Worm (Caenorhabditis elegans): ENCODE data around the gene fbxa-24.
"Not testable (repeated sequence)": the region's sequence is repeated elsewhere in the genome, so short reads cannot be mapped to it uniquely, and the experiment has no call there.

Gene fbxa-24

DNA sequence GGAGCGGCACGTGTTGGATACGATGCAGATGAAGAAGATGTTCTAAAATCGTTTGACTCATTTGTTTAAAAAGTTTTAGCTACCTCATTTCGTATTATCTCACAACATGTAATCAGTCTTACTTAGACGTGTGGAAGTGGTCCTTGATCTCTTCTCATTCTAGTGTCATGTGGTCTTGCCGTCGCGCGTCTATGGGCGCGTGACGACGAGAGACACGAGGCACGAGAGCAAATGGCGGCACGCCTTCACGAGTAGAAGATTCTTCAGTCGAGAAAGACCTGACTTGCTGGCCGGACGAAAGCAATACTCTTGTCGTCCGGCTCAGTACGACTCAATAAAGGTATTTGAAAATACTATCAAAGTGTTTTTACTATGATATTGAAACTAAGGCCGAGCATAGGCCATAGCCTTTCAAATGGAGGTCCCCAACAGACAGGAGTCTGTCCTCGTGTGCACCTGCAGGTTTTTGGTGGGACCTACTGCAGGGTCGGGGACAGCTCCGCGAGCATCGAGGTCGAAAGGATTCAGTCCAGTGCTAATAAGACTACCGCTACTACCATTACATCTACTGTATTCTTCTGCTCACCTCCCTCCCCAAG, at the start of gene fbxa-24:
fbxa-24 (plus strand) TSS at position 276 of the 599 bp plus-strand sequence.
- TF ChIP-seq lin-13 (tag; optimal IDR thresholded peaks at IDR 0.05); unc-62 (GFP tag; optimal IDR thresholded peaks at IDR 0.05); ces-1 (GFP tag; optimal IDR thresholded peaks at IDR 0.05): not testable (repeated sequence)

- TF ChIP-seq nhr-76 (tag; optimal IDR thresholded peaks at IDR 0.05): no peak
- no peak for TF ChIP-seq cnd-1 (tag; optimal IDR thresholded peaks at IDR 0.05)
- no peak for TF ChIP-seq nhr-2 (tag; optimal IDR thresholded peaks at IDR 0.05)
- TF ChIP-seq drap-1 (GFP tag; optimal IDR thresholded peaks at IDR 0.05): no peak
- no peak for TF ChIP-seq pha-4 (tag; optimal IDR thresholded peaks at IDR 0.05)
- no peak for TF ChIP-seq unc-62 (GFP tag; optimal IDR thresholded peaks at IDR 0.05)
- no peak for TF ChIP-seq flh-1 (GFP tag; optimal IDR thresholded peaks at IDR 0.05)
- TF ChIP-seq zip-8 (tag; optimal IDR thresholded peaks at IDR 0.05): no peak
- TF ChIP-seq unc-39 (tag; optimal IDR thresholded peaks at IDR 0.05): no peak
- TF ChIP-seq elt-1 (tag; optimal IDR thresholded peaks at IDR 0.05; ENCODE audit: borderline replicate concordance, insufficient read depth): no peak
- TF ChIP-seq ztf-11 (tag; optimal IDR thresholded peaks at IDR 0.05): no peak
- TF ChIP-seq ces-1 (GFP tag; optimal IDR thresholded peaks at IDR 0.05): no peak
- TF ChIP-seq mls-2 (tag; optimal IDR thresholded peaks at IDR 0.05): no peak
- TF ChIP-seq unc-120 (tag; optimal IDR thresholded peaks at IDR 0.05; ENCODE audit: poor library complexity, severe bottlenecking): no peak
- no peak for TF ChIP-seq mep-1 (tag; optimal IDR thresholded peaks at IDR 0.05)
- TF ChIP-seq nhr-237 (tag; optimal IDR thresholded peaks at IDR 0.05): no peak
- TF ChIP-seq hlh-1 (tag; optimal IDR thresholded peaks at IDR 0.05): no peak
These were observed 44.7 kb upstream of the fbxa-24 start for ce11 chrII:3771640-3772039.

ce11 chrII:3773130-3773529, 43.2 kb upstream of the fbxa-24 start, which contains the start of gene T24E12.10:
T24E12.10 (minus strand) TSS chrII:3773230.
- no peak for TF ChIP-seq drap-1 (GFP tag; optimal IDR thresholded peaks at IDR 0.05)
- no peak for TF ChIP-seq elt-1 (tag; optimal IDR thresholded peaks at IDR 0.05; ENCODE audit: borderline replicate concordance, insufficient read depth)
- no peak for TF ChIP-seq cnd-1 (tag; optimal IDR thresholded peaks at IDR 0.05)
- TF ChIP-seq mab-5 (tag; optimal IDR thresholded peaks at IDR 0.05): no peak
- no peak for TF ChIP-seq nhr-76 (tag; optimal IDR thresholded peaks at IDR 0.05)
- no peak for TF ChIP-seq nhr-12 (tag; optimal IDR thresholded peaks at IDR 0.05)
- TF ChIP-seq sptf-1 (tag; optimal IDR thresholded peaks at IDR 0.05): no peak
- TF ChIP-seq elt-3 (tag; optimal IDR thresholded peaks at IDR 0.05): no peak
- TF ChIP-seq pha-4 (tag; optimal IDR thresholded peaks at IDR 0.05): no peak
- TF ChIP-seq ztf-11 (tag; optimal IDR thresholded peaks at IDR 0.05): no peak
- TF ChIP-seq nhr-2 (tag; optimal IDR thresholded peaks at IDR 0.05): no peak
- TF ChIP-seq bed-3 (GFP tag; optimal IDR thresholded peaks at IDR 0.05): no peak
- no peak for TF ChIP-seq lin-13 (tag; optimal IDR thresholded peaks at IDR 0.05)
- TF ChIP-seq M03D4.4 (tag; optimal IDR thresholded peaks at IDR 0.05): no peak
- no peak for TF ChIP-seq unc-120 (tag; optimal IDR thresholded peaks at IDR 0.05; ENCODE audit: poor library complexity, severe bottlenecking)
- no peak for TF ChIP-seq ceh-39 (tag; optimal IDR thresholded peaks at IDR 0.05)
- no peak for TF ChIP-seq lin-32 (GFP tag; optimal IDR thresholded peaks at IDR 0.05)
- no peak for TF ChIP-seq nhr-28 (tag; optimal IDR thresholded peaks at IDR 0.05)
- no peak for TF ChIP-seq ham-2 (GFP tag; optimal IDR thresholded peaks at IDR 0.05)

DNA sequence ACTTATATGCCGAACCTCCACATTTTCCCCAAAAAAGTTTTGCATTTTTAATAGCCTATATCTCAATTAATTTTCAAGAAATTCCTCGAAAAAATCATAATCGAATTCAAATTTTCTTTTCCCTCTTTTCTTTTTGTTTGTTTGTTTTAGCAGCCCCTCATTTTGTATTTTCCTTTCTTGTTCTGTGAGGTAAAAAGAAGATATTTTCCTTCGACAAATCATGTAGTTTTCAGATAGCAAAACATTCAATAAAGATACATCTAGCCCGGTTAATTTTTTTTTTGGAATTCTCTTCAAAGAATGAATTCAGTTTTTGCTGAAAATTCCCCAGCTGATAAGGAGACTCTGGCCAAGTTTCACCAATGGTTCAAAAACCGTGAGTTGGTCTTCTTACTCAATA, 40.6 kb upstream of the fbxa-24 start, which contains the start of gene T24E12.3:
T24E12.3 (plus strand) TSS at position 301 of the 400 bp plus-strand sequence.
- TF ChIP-seq M03D4.4 (tag; optimal IDR thresholded peaks at IDR 0.05) (no peak), mls-2 (tag; optimal IDR thresholded peaks at IDR 0.05) (no peak), drap-1 (GFP tag; optimal IDR thresholded peaks at IDR 0.05) (no peak), unc-39 (tag; optimal IDR thresholded peaks at IDR 0.05) (no peak), zip-8 (tag; optimal IDR thresholded peaks at IDR 0.05) (no peak), ceh-39 (tag; optimal IDR thresholded peaks at IDR 0.05) (no peak), snpc-4 (tag; optimal IDR thresholded peaks at IDR 0.05) (no peak), nhr-76 (tag; optimal IDR thresholded peaks at IDR 0.05) (no peak), ceh-83 (GFP tag; optimal IDR thresholded peaks at IDR 0.05) (no peak)

DNA sequence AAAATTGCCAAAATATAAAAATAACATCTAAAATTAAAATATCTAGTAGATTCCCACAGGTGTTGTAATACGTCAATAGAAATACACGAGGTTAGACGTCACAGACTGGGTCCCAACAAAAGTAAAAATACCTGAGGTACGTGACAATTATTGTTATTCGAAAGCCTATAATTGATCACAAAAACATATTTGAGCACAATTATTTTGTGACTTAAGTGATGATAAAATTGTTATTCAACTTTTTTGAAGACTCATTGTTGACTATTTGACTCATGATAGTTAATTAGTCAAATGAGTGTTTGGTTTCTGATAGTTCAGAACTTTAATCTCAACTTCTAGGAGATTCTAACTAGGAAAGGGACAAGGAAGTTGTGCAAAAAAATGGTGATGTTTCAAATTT, 38.5 kb upstream of the fbxa-24 start:
- TF ChIP-seq nhr-28 (tag; optimal IDR thresholded peaks at IDR 0.05) (no peak), M03D4.4 (tag; optimal IDR thresholded peaks at IDR 0.05) (no peak), nhr-237 (tag; optimal IDR thresholded peaks at IDR 0.05) (no peak), mab-5 (tag; optimal IDR thresholded peaks at IDR 0.05) (no peak)
